Worm (Caenorhabditis elegans) whole organism, L2 larva: ENCODE data around the gene C37C3.1.

ENCODE experiments used
- C34F6.9 ChIP-seq: fragments of 150-350 bp; optimal IDR thresholded peaks from 2 replicates; lab custom pipeline; 2014; ENCODE audit warnings: missing biosample characterization, missing genetic modification characterization
- F13H6.1 ChIP-seq: sonication (generic microtip); optimal IDR thresholded peaks from 2 replicates; lab custom pipeline; 2016; ENCODE audit warnings: missing genetic modification characterization, missing compliant biosample characterization
- Y55F3AM.14 ChIP-seq: fragments of 200-800 bp; sonication (Bioruptor generic); optimal IDR thresholded peaks from 2 replicates; lab custom pipeline; 2018; ENCODE audit warnings: mild to moderate bottlenecking, missing genetic modification characterization, missing compliant biosample characterization
- ZK546.5 ChIP-seq: sonication (generic microtip); optimal IDR thresholded peaks from 2 replicates; lab custom pipeline; 2017; ENCODE audit warnings: missing biosample characterization, missing genetic modification characterization
- alr-1 ChIP-seq: fragments of 150-350 bp; optimal IDR thresholded peaks from 2 replicates; lab custom pipeline; 2014; ENCODE audit warnings: missing biosample characterization, missing genetic modification characterization
- ama-1 ChIP-seq: fragments of 150-350 bp; optimal IDR thresholded peaks from 2 replicates; lab custom pipeline; 2018; ENCODE audit warnings: inconsistent platforms
- blmp-1 ChIP-seq: sonication (generic microtip); optimal IDR thresholded peaks from 2 replicates; lab custom pipeline; 2017; ENCODE audit warnings: missing genetic modification characterization, mild to moderate bottlenecking, missing compliant biosample characterization, antibody characterized with exemption, moderate library complexity; ENCODE audit not compliant: insufficient read depth
- ceh-82 ChIP-seq: fragments of 150-350 bp; optimal IDR thresholded peaks from 2 replicates; lab custom pipeline; 2014; ENCODE audit warnings: missing biosample characterization, missing genetic modification characterization
- crh-2 ChIP-seq: sonication (generic microtip); optimal IDR thresholded peaks from 2 replicates; lab custom pipeline; 2017; ENCODE audit warnings: missing biosample characterization, missing genetic modification characterization
- dmd-4 ChIP-seq: sonication (generic microtip); optimal IDR thresholded peaks from 2 replicates; lab custom pipeline; 2017; ENCODE audit warnings: missing biosample characterization, missing genetic modification characterization
- egl-27 ChIP-seq: sonication (generic microtip); optimal IDR thresholded peaks from 3 replicates; lab custom pipeline; 2017; ENCODE audit warnings: missing biosample characterization, missing genetic modification reagents, missing genetic modification characterization
- elt-1 ChIP-seq: fragments of 150-350 bp; optimal IDR thresholded peaks from 2 replicates; lab custom pipeline; 2014; ENCODE audit warnings: missing biosample characterization, missing genetic modification characterization
- fos-1 ChIP-seq: fragments of 150-350 bp; optimal IDR thresholded peaks from 2 replicates; lab custom pipeline; 2014; ENCODE audit warnings: missing biosample characterization, missing genetic modification characterization
- gmeb-1 ChIP-seq: fragments of 150-350 bp; optimal IDR thresholded peaks from 2 replicates; lab custom pipeline; 2014; ENCODE audit warnings: missing biosample characterization, missing genetic modification characterization
- lin-11 ChIP-seq: fragments of 150-350 bp; sonication (generic microtip); optimal IDR thresholded peaks from 2 replicates; lab custom pipeline; 2014; ENCODE audit warnings: missing biosample characterization, missing genetic modification characterization, inconsistent platforms, mixed read lengths
- lin-39 ChIP-seq: fragments of 150-350 bp; optimal IDR thresholded peaks from 2 replicates; lab custom pipeline; 2014; ENCODE audit warnings: missing biosample characterization, missing genetic modification reagents, missing genetic modification characterization
- lsy-2 ChIP-seq, 2 experiments: fragments of 150-350 bp in 1 of 2; sonication (generic microtip) in 1 of 2; optimal IDR thresholded peaks; 2 replicates each; lab custom pipeline; 2014 to 2017; ENCODE audit warnings: missing biosample characterization in 2 of 2, missing genetic modification characterization in 2 of 2
- mab-5 ChIP-seq: fragments of 150-350 bp; optimal IDR thresholded peaks from 2 replicates; lab custom pipeline; 2014; ENCODE audit warnings: missing biosample characterization, missing genetic modification characterization
- mbf-1 ChIP-seq: sonication (generic microtip); optimal IDR thresholded peaks from 2 replicates; lab custom pipeline; 2017; ENCODE audit warnings: missing biosample characterization, missing genetic modification characterization
- mdl-1 ChIP-seq, 2 experiments: fragments of 150-350 bp in 1 of 2; sonication (generic microtip) in 1 of 2; optimal IDR thresholded peaks; 2 replicates each; lab custom pipeline; 2017; ENCODE audit warnings: missing biosample characterization in 2 of 2, missing genetic modification characterization in 2 of 2
- nhr-10 ChIP-seq: sonication (generic microtip); optimal IDR thresholded peaks from 2 replicates; lab custom pipeline; 2017; ENCODE audit warnings: missing biosample characterization, missing genetic modification characterization
- nhr-11 ChIP-seq: fragments of 150-350 bp; optimal IDR thresholded peaks from 2 replicates; lab custom pipeline; 2014; ENCODE audit warnings: missing biosample characterization, missing genetic modification characterization
- nhr-12 ChIP-seq: fragments of 150-350 bp; optimal IDR thresholded peaks from 2 replicates; lab custom pipeline; 2014; ENCODE audit warnings: missing biosample characterization, missing genetic modification characterization
- nhr-129 ChIP-seq: fragments of 150-350 bp; optimal IDR thresholded peaks from 2 replicates; lab custom pipeline; 2014; ENCODE audit warnings: missing biosample characterization, missing genetic modification characterization
- nhr-21 ChIP-seq: fragments of 150-350 bp; optimal IDR thresholded peaks from 2 replicates; lab custom pipeline; 2014; ENCODE audit warnings: missing biosample characterization, missing genetic modification characterization
- nhr-23 ChIP-seq: fragments of 150-350 bp; optimal IDR thresholded peaks from 2 replicates; lab custom pipeline; 2014; ENCODE audit warnings: missing biosample characterization, missing genetic modification reagents, missing genetic modification characterization
- nhr-237 ChIP-seq: fragments of 150-350 bp; optimal IDR thresholded peaks from 2 replicates; lab custom pipeline; 2014; ENCODE audit warnings: missing biosample characterization, missing genetic modification characterization
- nhr-25 ChIP-seq: fragments of 150-350 bp; sonication (generic microtip); optimal IDR thresholded peaks from 3 replicates; lab custom pipeline; 2014; ENCODE audit warnings: missing biosample characterization, missing genetic modification characterization
- nhr-6 ChIP-seq: fragments of 150-350 bp; optimal IDR thresholded peaks from 2 replicates; lab custom pipeline; 2014; ENCODE audit warnings: missing biosample characterization, missing genetic modification characterization
- nhr-77 ChIP-seq: fragments of 150-350 bp; optimal IDR thresholded peaks from 2 replicates; lab custom pipeline; 2014; ENCODE audit warnings: missing biosample characterization, missing genetic modification characterization
- peb-1 ChIP-seq: fragments of 150-350 bp; optimal IDR thresholded peaks from 2 replicates; lab custom pipeline; 2014; ENCODE audit warnings: missing biosample characterization, missing genetic modification characterization
- sem-4 ChIP-seq: fragments of 150-350 bp; optimal IDR thresholded peaks from 2 replicates; lab custom pipeline; 2014; ENCODE audit warnings: missing biosample characterization, missing genetic modification reagents, missing genetic modification characterization
- skn-1 ChIP-seq: sonication (generic microtip); optimal IDR thresholded peaks from 2 replicates; lab custom pipeline; 2017; ENCODE audit warnings: missing biosample characterization, missing genetic modification characterization
- sma-3 ChIP-seq: sonication (generic microtip); optimal IDR thresholded peaks from 2 replicates; lab custom pipeline; 2016; ENCODE audit warnings: missing genetic modification reagents, missing genetic modification characterization, missing compliant biosample characterization
- sma-9 ChIP-seq, 2 experiments: fragments of 150-350 bp in 1 of 2; sonication (generic microtip) in 1 of 2; optimal IDR thresholded peaks; 2 replicates each; lab custom pipeline; 2014 to 2016; ENCODE audit warnings: missing genetic modification characterization in 2 of 2, mild to moderate bottlenecking in 1 of 2, missing biosample characterization in 1 of 2, missing compliant biosample characterization in 1 of 2, missing genetic modification reagents in 1 of 2, moderate library complexity in 1 of 2
- unc-55 ChIP-seq: fragments of 150-350 bp; sonication (generic microtip); optimal IDR thresholded peaks from 3 replicates; lab custom pipeline; 2014; ENCODE audit warnings: missing biosample characterization, missing genetic modification reagents, missing genetic modification characterization
- ztf-11 ChIP-seq: sonication (generic microtip); optimal IDR thresholded peaks from 2 replicates; lab custom pipeline; 2017; ENCODE audit warnings: missing biosample characterization, missing genetic modification characterization
- ztf-4 ChIP-seq: fragments of 150-350 bp; optimal IDR thresholded peaks from 2 replicates; lab custom pipeline; 2014; ENCODE audit warnings: missing biosample characterization, missing genetic modification characterization

Gene C37C3.1

ce11 chrV:7864663-7865062 is 6.9 kb downstream of the C37C3.1 start, which contains the start of gene C37C3.11:
Gene C37C3.11 (minus strand): TSS chrV:7864763.
- no peak for TF ChIP-seq ceh-82 (tag; lab: Kevin White, UChicago)
- TF ChIP-seq fos-1, result no peak
- no peak for TF ChIP-seq F13H6.1 (tag; lab: Kevin White, UChicago)
- no peak for TF ChIP-seq sma-9 (GFP tag; optimal IDR thresholded peaks at IDR 0.05; lab: Kevin White, UChicago)
- TF ChIP-seq sma-9 (tag; optimal IDR thresholded peaks at IDR 0.05; lab: Kevin White, UChicago), result no peak
- no peak for TF ChIP-seq dmd-4 (tag; lab: Kevin White, UChicago)
- TF ChIP-seq ztf-11 (tag; lab: Kevin White, UChicago), result no peak
- TF ChIP-seq sma-3, result no peak
- no peak for TF ChIP-seq ama-1 (lab: Kevin White, UChicago)
- no peak for TF ChIP-seq ZK546.5 (tag; lab: Kevin White, UChicago)
- no peak for TF ChIP-seq nhr-11
- TF ChIP-seq mab-5 (tag; lab: Kevin White, UChicago), result no peak
- no peak for TF ChIP-seq peb-1 (tag; lab: Kevin White, UChicago)
- TF ChIP-seq nhr-77 (tag; lab: Kevin White, UChicago), result no peak
- no peak for TF ChIP-seq mdl-1 (tag; optimal IDR thresholded peaks at IDR 0.05; lab: Kevin White, UChicago)
- no peak for TF ChIP-seq mbf-1 (tag; lab: Kevin White, UChicago)
- TF ChIP-seq lin-39, result no peak
- no peak for TF ChIP-seq nhr-12
- TF ChIP-seq alr-1 (tag; lab: Kevin White, UChicago), result no peak
- no peak for TF ChIP-seq nhr-237 (tag; lab: Kevin White, UChicago)
- TF ChIP-seq crh-2 (tag; lab: Kevin White, UChicago), result no peak

DNA sequence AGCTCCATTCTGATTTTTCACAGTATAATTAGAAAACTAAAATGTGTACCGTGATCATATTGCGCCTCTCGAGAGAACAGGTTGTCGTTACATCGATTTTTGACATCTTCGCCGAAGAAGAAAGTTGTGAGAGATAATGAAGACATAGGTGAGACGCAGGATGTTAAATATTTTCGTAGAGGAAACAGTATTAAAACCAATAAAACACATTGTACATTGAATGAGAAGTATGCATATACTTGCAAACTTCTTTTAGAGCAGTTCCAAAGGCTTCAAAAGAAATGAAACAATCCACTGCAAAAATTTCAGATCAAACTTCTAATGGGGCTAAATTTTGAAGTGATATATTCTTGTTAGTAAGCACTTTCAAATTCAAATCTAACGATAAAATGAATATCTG is 12.9 kb downstream of the C37C3.1 start, which contains the start of gene nipi-4:
TSS of gene nipi-4 (minus strand) at position 101 of the 400 bp plus-strand sequence.
- TF ChIP-seq nhr-129 (no peak), ztf-11 (tag; lab: Kevin White, UChicago) (no peak), F13H6.1 (tag; lab: Kevin White, UChicago) (no peak)

ce11 chrV:7872945-7873344 is 15.2 kb downstream of the C37C3.1 start:
- TF ChIP-seq lsy-2 (tag; optimal IDR thresholded peaks at IDR 0.05; lab: Kevin White, UChicago), result no peak
- no peak for TF ChIP-seq unc-55 (GFP tag; lab: Kevin White, UChicago)
- no peak for TF ChIP-seq sma-3
- TF ChIP-seq elt-1 (tag; lab: Kevin White, UChicago), result no peak
- TF ChIP-seq ztf-11 (tag; lab: Kevin White, UChicago), result no peak
- TF ChIP-seq peb-1 (tag; lab: Kevin White, UChicago), result no peak
- TF ChIP-seq nhr-21 (tag; lab: Kevin White, UChicago), result no peak
- no peak for TF ChIP-seq dmd-4 (tag; lab: Kevin White, UChicago)
- TF ChIP-seq Y55F3AM.14 (GFP tag; lab: Kevin White, UChicago), result no peak
- no peak for TF ChIP-seq nhr-25 (tag; lab: Kevin White, UChicago)
- no peak for TF ChIP-seq alr-1 (tag; lab: Kevin White, UChicago)
- no peak for TF ChIP-seq lin-39
- TF ChIP-seq nhr-6 (tag; lab: Kevin White, UChicago), result no peak
- TF ChIP-seq nhr-12, result no peak
- no peak for TF ChIP-seq gmeb-1
- TF ChIP-seq F13H6.1 (tag; lab: Kevin White, UChicago), result no peak
- no peak for TF ChIP-seq crh-2 (tag; lab: Kevin White, UChicago)
- TF ChIP-seq egl-27, result no peak
- no peak for TF ChIP-seq ztf-4 (tag; lab: Kevin White, UChicago)
- no peak for TF ChIP-seq blmp-1 (tag; lab: Kevin White, UChicago)

DNA sequence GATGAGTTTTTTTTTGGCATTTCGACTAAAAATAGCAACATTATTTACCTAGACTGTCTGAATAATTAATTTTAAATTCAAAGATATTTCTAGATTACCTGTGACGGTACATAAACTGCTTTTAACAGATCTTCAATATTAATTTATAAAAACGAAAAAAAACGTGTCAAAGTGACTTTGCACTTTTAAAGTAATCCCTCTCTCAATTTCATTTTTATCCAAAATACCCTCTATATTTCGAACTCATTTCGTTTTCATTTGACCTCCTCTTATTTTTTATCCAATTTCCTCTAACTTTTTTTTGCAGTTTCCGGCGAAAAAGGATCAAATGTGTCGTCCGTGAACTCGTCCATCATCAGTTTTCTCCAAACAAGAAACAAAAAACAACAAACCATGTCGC is 17.7 kb downstream of the C37C3.1 start, which contains the start of gene F40A3.4:
TSS of gene F40A3.4 (plus strand) at position 301 of the 400 bp plus-strand sequence.
- TF ChIP-seq ama-1 (lab: Kevin White, UChicago) (no peak), skn-1 (tag; lab: Kevin White, UChicago) (no peak), ztf-11 (tag; lab: Kevin White, UChicago) (no peak), sem-4 (tag; lab: Kevin White, UChicago) (no peak), gmeb-1 (no peak), ceh-82 (tag; lab: Kevin White, UChicago) (no peak), nhr-10 (tag; lab: Kevin White, UChicago) (no peak), nhr-23 (no peak), C34F6.9 (tag; lab: Kevin White, UChicago) (no peak), lin-11 (tag; lab: Kevin White, UChicago) (no peak)
